Worm (Caenorhabditis elegans) whole organism, L3 larva: Measurements from ENCODE around the gene R05F9.11.

Experiments used
- R02D3.7 ChIP-seq: fragments of 150-350 bp; optimal IDR thresholded peaks from 2 replicates; lab custom pipeline; 2014; ENCODE audit warnings: missing biosample characterization, missing genetic modification characterization
- ZK546.5 ChIP-seq: sonication (generic microtip); optimal IDR thresholded peaks from 2 replicates; lab custom pipeline; 2017; ENCODE audit warnings: missing biosample characterization, missing genetic modification characterization
- ama-1 ChIP-seq: fragments of 150-350 bp; optimal IDR thresholded peaks from 2 replicates; lab custom pipeline; 2018
- ceh-28 ChIP-seq: fragments of 150-350 bp; optimal IDR thresholded peaks from 2 replicates; lab custom pipeline; 2014; ENCODE audit warnings: missing biosample characterization, missing genetic modification reagents, missing genetic modification characterization
- ceh-82 ChIP-seq: fragments of 150-350 bp; optimal IDR thresholded peaks from 2 replicates; lab custom pipeline; 2014; ENCODE audit warnings: missing biosample characterization, missing genetic modification characterization
- egl-27 ChIP-seq: sonication (generic microtip); optimal IDR thresholded peaks from 4 replicates; lab custom pipeline; 2017; ENCODE audit warnings: missing biosample characterization, missing genetic modification reagents, missing genetic modification characterization
- elt-1 ChIP-seq: fragments of 150-350 bp; optimal IDR thresholded peaks from 2 replicates; lab custom pipeline; 2014; ENCODE audit warnings: missing biosample characterization, missing genetic modification characterization
- elt-2 ChIP-seq: sonication (generic microtip); optimal IDR thresholded peaks from 2 replicates; lab custom pipeline; 2016; ENCODE audit warnings: missing genetic modification reagents, mild to moderate bottlenecking, missing genetic modification characterization, missing compliant biosample characterization
- elt-3 ChIP-seq, 3 experiments: fragments of 150-350 bp in 1 of 3; sonication (generic microtip) in 2 of 3; optimal IDR thresholded peaks; 2 replicates in 2 of 3; 4 replicates in 1 of 3; lab custom pipeline; 2014 to 2017; ENCODE audit warnings: missing biosample characterization in 3 of 3, missing genetic modification characterization in 3 of 3
- fkh-2 ChIP-seq: fragments of 150-350 bp; optimal IDR thresholded peaks from 2 replicates; lab custom pipeline; 2014; ENCODE audit warnings: missing biosample characterization, missing genetic modification reagents, missing genetic modification characterization
- fos-1 ChIP-seq: fragments of 150-350 bp; optimal IDR thresholded peaks from 2 replicates; lab custom pipeline; 2014; ENCODE audit warnings: missing biosample characterization, missing genetic modification characterization
- hmg-11 ChIP-seq: sonication (generic microtip); optimal IDR thresholded peaks from 2 replicates; lab custom pipeline; 2016; ENCODE audit warnings: missing genetic modification characterization, missing compliant biosample characterization
- jun-1 ChIP-seq: fragments of 150-350 bp; optimal IDR thresholded peaks from 2 replicates; lab custom pipeline; 2014; ENCODE audit warnings: missing biosample characterization, missing genetic modification reagents, missing genetic modification characterization
- lin-15B ChIP-seq: fragments of 150-350 bp; optimal IDR thresholded peaks from 2 replicates; lab custom pipeline; 2014; ENCODE audit warnings: missing biosample characterization, missing genetic modification characterization
- lin-39 ChIP-seq: fragments of 150-350 bp; optimal IDR thresholded peaks from 2 replicates; lab custom pipeline; 2018; ENCODE audit warnings: missing biosample characterization, missing genetic modification reagents, missing genetic modification characterization
- lsy-12 ChIP-seq: sonication (generic microtip); optimal IDR thresholded peaks from 2 replicates; lab custom pipeline; 2016; ENCODE audit warnings: mild to moderate bottlenecking, missing genetic modification characterization, missing compliant biosample characterization
- mdl-1 ChIP-seq: fragments of 150-350 bp; optimal IDR thresholded peaks from 2 replicates; lab custom pipeline; 2014; ENCODE audit warnings: missing biosample characterization, missing genetic modification characterization
- mml-1 ChIP-seq: fragments of 150-350 bp; sonication (generic microtip); optimal IDR thresholded peaks from 3 replicates; lab custom pipeline; 2014; ENCODE audit warnings: missing biosample characterization, missing genetic modification characterization
- nfya-1 ChIP-seq: sonication (generic microtip); optimal IDR thresholded peaks from 2 replicates; lab custom pipeline; 2017; ENCODE audit warnings: missing genetic modification characterization, mild to moderate bottlenecking, missing compliant biosample characterization, antibody characterized with exemption, moderate library complexity; ENCODE audit not compliant: insufficient read depth
- nhr-11 ChIP-seq: fragments of 150-350 bp; optimal IDR thresholded peaks from 2 replicates; lab custom pipeline; 2014; ENCODE audit warnings: missing biosample characterization, missing genetic modification characterization
- nhr-12 ChIP-seq: fragments of 150-350 bp; optimal IDR thresholded peaks from 2 replicates; lab custom pipeline; 2014; ENCODE audit warnings: missing biosample characterization, missing genetic modification characterization
- nhr-23 ChIP-seq: fragments of 150-350 bp; optimal IDR thresholded peaks from 2 replicates; lab custom pipeline; 2014; ENCODE audit warnings: missing biosample characterization, missing genetic modification reagents, missing genetic modification characterization
- nhr-237 ChIP-seq: fragments of 150-350 bp; optimal IDR thresholded peaks from 2 replicates; lab custom pipeline; 2014; ENCODE audit warnings: missing biosample characterization, missing genetic modification characterization
- nhr-25 ChIP-seq: sonication (generic microtip); optimal IDR thresholded peaks from 2 replicates; lab custom pipeline; 2017; ENCODE audit warnings: missing biosample characterization, missing genetic modification characterization
- nhr-28 ChIP-seq: fragments of 150-350 bp; optimal IDR thresholded peaks from 2 replicates; lab custom pipeline; 2014; ENCODE audit warnings: missing biosample characterization, missing genetic modification characterization
- nhr-43 ChIP-seq: sonication (generic microtip); optimal IDR thresholded peaks from 2 replicates; lab custom pipeline; 2016; ENCODE audit warnings: mild to moderate bottlenecking, missing genetic modification characterization, missing compliant biosample characterization; ENCODE audit not compliant: poor library complexity, severe bottlenecking
- nhr-67 ChIP-seq: fragments of 150-350 bp; optimal IDR thresholded peaks from 2 replicates; lab custom pipeline; 2014; ENCODE audit warnings: missing biosample characterization, missing genetic modification characterization
- nhr-76 ChIP-seq: fragments of 150-350 bp; sonication (generic microtip); optimal IDR thresholded peaks from 5 replicates; lab custom pipeline; 2014; ENCODE audit warnings: missing biosample characterization, missing genetic modification characterization
- nhr-77 ChIP-seq: fragments of 150-350 bp; optimal IDR thresholded peaks from 2 replicates; lab custom pipeline; 2014; ENCODE audit warnings: missing biosample characterization, missing genetic modification characterization
- pha-4 ChIP-seq: fragments of 150-350 bp; optimal IDR thresholded peaks from 2 replicates; lab custom pipeline; 2014; ENCODE audit warnings: missing biosample characterization, missing genetic modification reagents, missing genetic modification characterization
- pqm-1 ChIP-seq: fragments of 150-350 bp; optimal IDR thresholded peaks from 2 replicates; lab custom pipeline; 2017; ENCODE audit warnings: missing biosample characterization, missing genetic modification characterization, inconsistent platforms
- sea-2 ChIP-seq: fragments of 150-350 bp; sonication (generic microtip); optimal IDR thresholded peaks from 4 replicates; lab custom pipeline; 2014; ENCODE audit warnings: missing biosample characterization, missing genetic modification reagents, missing genetic modification characterization
- skn-1 ChIP-seq: fragments of 150-350 bp; optimal IDR thresholded peaks from 2 replicates; lab custom pipeline; 2014; ENCODE audit warnings: missing biosample characterization, missing genetic modification characterization
- unc-39 ChIP-seq: sonication (generic microtip); optimal IDR thresholded peaks from 4 replicates; lab custom pipeline; 2017; ENCODE audit warnings: missing biosample characterization, missing genetic modification characterization
- unc-62 ChIP-seq: fragments of 150-350 bp; sonication (generic microtip); optimal IDR thresholded peaks from 4 replicates; lab custom pipeline; 2014; ENCODE audit warnings: missing biosample characterization, missing genetic modification reagents, missing genetic modification characterization
- zag-1 ChIP-seq: fragments of 150-350 bp; optimal IDR thresholded peaks from 2 replicates; lab custom pipeline; 2014; ENCODE audit warnings: missing biosample characterization, missing genetic modification characterization

The R05F9.11 gene

DNA sequence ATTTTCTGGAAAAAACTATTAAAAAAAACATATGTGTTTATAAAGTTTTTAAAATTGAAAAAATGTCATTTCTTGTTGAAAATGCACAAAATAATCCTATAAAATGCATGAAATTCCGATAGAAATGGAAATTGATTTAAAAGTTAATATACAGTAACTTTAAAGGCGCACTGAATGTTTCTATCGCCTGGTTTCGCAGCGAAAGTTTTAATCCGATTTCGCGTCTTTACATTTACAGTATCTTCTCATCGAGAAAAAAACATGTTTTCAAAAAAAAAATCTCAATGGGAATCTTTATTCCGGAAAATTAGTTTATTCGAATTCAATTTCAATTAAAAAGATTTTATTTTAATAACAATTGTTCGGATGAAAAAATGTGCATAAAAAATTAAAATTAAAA, at the start of gene R05F9.11:
R05F9.11 (minus strand) TSS at position 5 of the 400 bp plus-strand sequence.
- TF ChIP-seq elt-2 (peak; percentile 13), sea-2 (GFP tag; lab: Kevin White, UChicago) (no peak)

DNA sequence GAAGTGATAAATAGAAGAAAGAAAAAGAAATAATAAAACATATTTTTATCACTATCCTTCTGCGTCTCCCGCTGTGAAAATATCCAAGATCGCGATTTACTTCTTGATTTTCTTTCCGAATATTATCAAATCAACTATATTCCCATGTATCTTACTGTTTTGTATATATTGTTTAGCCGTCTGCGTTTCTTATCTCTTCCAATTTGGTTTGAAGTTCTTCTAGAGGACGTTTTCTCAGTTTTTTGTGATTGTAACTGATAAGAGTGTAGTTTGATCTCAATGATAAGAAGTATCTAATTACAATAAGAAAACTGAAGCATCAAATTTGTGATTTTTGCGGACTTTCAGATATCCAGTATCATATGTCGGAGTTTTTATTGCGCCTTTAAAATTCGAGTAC, 46.7 kb upstream of the R05F9.11 start:
- TF ChIP-seq nhr-237 (tag; lab: Kevin White, UChicago) = no peak
- no peak for TF ChIP-seq lsy-12
- no peak for TF ChIP-seq nhr-77 (tag; lab: Kevin White, UChicago)
- TF ChIP-seq nhr-43 (tag; lab: Kevin White, UChicago) = no peak
- no peak for TF ChIP-seq egl-27 (tag; lab: Kevin White, UChicago)
- TF ChIP-seq pqm-1 = peak; percentile 60
- TF ChIP-seq nfya-1 (tag; lab: Kevin White, UChicago) = no peak
- TF ChIP-seq unc-39 = no peak
- no peak for TF ChIP-seq jun-1 (tag; lab: Kevin White, UChicago)
- no peak for TF ChIP-seq nhr-67 (tag; lab: Kevin White, UChicago)
- peak; percentile 95 for TF ChIP-seq elt-2
- no peak for TF ChIP-seq mml-1 (tag; lab: Kevin White, UChicago)
- no peak for TF ChIP-seq R02D3.7 (tag; lab: Kevin White, UChicago)
- TF ChIP-seq nhr-11 (tag; lab: Kevin White, UChicago) = no peak
- TF ChIP-seq nhr-76 (tag; lab: Kevin White, UChicago) = peak; percentile 65
- no peak for TF ChIP-seq lin-39
- peak; percentile 35 for TF ChIP-seq nhr-23 (tag; lab: Kevin White, UChicago)

ce11 chrII:4959719-4960118, 45.7 kb upstream of the R05F9.11 start, which contains the start of gene ulp-2:
TSS of gene ulp-2 (minus strand) at chrII:4959876.
- TF ChIP-seq nhr-77 (tag; lab: Kevin White, UChicago) (no peak), lin-15B (tag; lab: Kevin White, UChicago) (peak; percentile 49), nfya-1 (tag; lab: Kevin White, UChicago) (peak; percentile 15), hmg-11 (peak; percentile 12), fos-1 (no peak), elt-2 (peak; percentile 15), nhr-25 (tag; lab: Kevin White, UChicago) (peak; percentile 28), skn-1 (tag; lab: Kevin White, UChicago) (peak; percentile 34), ZK546.5 (tag; lab: Kevin White, UChicago) (no peak), lin-39 (peak; percentile 38), pha-4 (tag; lab: Kevin White, UChicago) (peak; percentile 42)

- peak; percentile 58 for TF ChIP-seq nhr-23 (tag; lab: Kevin White, UChicago)
- no peak for TF ChIP-seq mdl-1
- no peak for TF ChIP-seq nhr-77 (tag; lab: Kevin White, UChicago)
- TF ChIP-seq lin-15B (tag; lab: Kevin White, UChicago) = peak; percentile 62
- no peak for TF ChIP-seq sea-2 (GFP tag; lab: Kevin White, UChicago)
- peak; percentile 70 for TF ChIP-seq nhr-25 (tag; lab: Kevin White, UChicago)
- TF ChIP-seq nhr-12 = no peak
- TF ChIP-seq egl-27 (tag; lab: Kevin White, UChicago) = no peak
- TF ChIP-seq ama-1 (lab: Kevin White, UChicago) = peak; percentile 5
- peak; percentile 73 for TF ChIP-seq lin-39
- TF ChIP-seq fkh-2 (tag; lab: Kevin White, UChicago) = no peak
- no peak for TF ChIP-seq hmg-11
- TF ChIP-seq nhr-76 (tag; lab: Kevin White, UChicago) = no peak
- peak; percentile 37 for TF ChIP-seq pqm-1
- no peak for TF ChIP-seq unc-62 (GFP tag; lab: Kevin White, UChicago)
- peak; percentile 87 for TF ChIP-seq pha-4 (tag; lab: Kevin White, UChicago)
- TF ChIP-seq ceh-82 (tag; lab: Kevin White, UChicago) = no peak
- peak; percentile 79 for TF ChIP-seq nfya-1 (tag; lab: Kevin White, UChicago)
- peak; percentile 89 for TF ChIP-seq skn-1 (tag; lab: Kevin White, UChicago)
- peak; percentile 8 for TF ChIP-seq ceh-28 (tag; lab: Kevin White, UChicago)
- TF ChIP-seq elt-1 (tag; lab: Kevin White, UChicago) = no peak
- TF ChIP-seq R02D3.7 (tag; lab: Kevin White, UChicago) = peak; percentile 17
- peak; percentile 75 for TF ChIP-seq elt-2
- no peak for TF ChIP-seq zag-1 (tag; lab: Kevin White, UChicago)
- TF ChIP-seq elt-3 (tag; optimal IDR thresholded peaks at IDR 0.05; lab: Kevin White, UChicago) = no peak
- TF ChIP-seq jun-1 (tag; lab: Kevin White, UChicago) = no peak
- TF ChIP-seq nhr-28 = no peak
- peak; percentile 2 for TF ChIP-seq nhr-43 (tag; lab: Kevin White, UChicago)
Measured at ce11 chrII:4955353-4955752, 41.3 kb upstream of the R05F9.11 start, which contains the start of gene pbs-3. TSS of gene pbs-3 (minus strand) at chrII:4955427.
